Fruit fly (Drosophila melanogaster) whole organism, embryonic: ENCODE measurements around the gene CG5986.

Experiments used
- CG10565 ChIP-seq: fragments of 200-800 bp; sonication (Bioruptor generic); optimal IDR thresholded peaks from 3 replicates; lab custom pipeline; 2016; ENCODE audit warnings: missing biosample characterization, mild to moderate bottlenecking, missing genetic modification characterization
- CG12071 ChIP-seq: fragments of 200-800 bp; sonication (Bioruptor generic); optimal IDR thresholded peaks from 3 replicates; lab custom pipeline; 2018; ENCODE audit warnings: missing biosample characterization, mild to moderate bottlenecking, missing genetic modification characterization
- CG12391 ChIP-seq: fragments of 200-800 bp; sonication (Bioruptor generic); optimal IDR thresholded peaks from 3 replicates; lab custom pipeline; 2018; ENCODE audit warnings: missing biosample characterization, mild to moderate bottlenecking, missing genetic modification characterization, moderate library complexity
- CG13775 ChIP-seq: fragments of 200-800 bp; sonication (Bioruptor generic); optimal IDR thresholded peaks from 3 replicates; lab custom pipeline; 2017; ENCODE audit warnings: missing biosample characterization, mild to moderate bottlenecking, missing genetic modification characterization
- CG14014 ChIP-seq: fragments of 200-800 bp; sonication (Bioruptor generic); IDR thresholded peaks from 2 replicates; pipeline ENCODE4 v1.3.6; 2022; ENCODE audit warnings: missing biosample characterization, missing genetic modification characterization
- CG1647 ChIP-seq: fragments of 200-800 bp; sonication (Bioruptor generic); optimal IDR thresholded peaks from 3 replicates; lab custom pipeline; 2016; ENCODE audit warnings: missing biosample characterization, missing genetic modification characterization
- CG17186 ChIP-seq: fragments of 200-800 bp; sonication (Bioruptor generic); optimal IDR thresholded peaks from 3 replicates; lab custom pipeline; 2017; ENCODE audit warnings: missing biosample characterization, missing genetic modification reagents, missing genetic modification characterization
- CG17568 ChIP-seq: fragments of 200-800 bp; sonication (Bioruptor generic); optimal IDR thresholded peaks from 2 replicates; lab custom pipeline; 2018; ENCODE audit warnings: missing biosample characterization, mild to moderate bottlenecking, missing genetic modification characterization, moderate library complexity
- CG17829 ChIP-seq: fragments of 200-800 bp; optimal IDR thresholded peaks from 2 replicates; lab custom pipeline; 2019; ENCODE audit warnings: missing biosample characterization, mild to moderate bottlenecking, missing genetic modification characterization, moderate library complexity
- CG33557 ChIP-seq: fragments of 200-800 bp; sonication (Bioruptor generic); optimal IDR thresholded peaks from 2 replicates; lab custom pipeline; 2019; ENCODE audit warnings: missing biosample characterization, mild to moderate bottlenecking, missing genetic modification characterization, moderate library complexity
- CG4854 ChIP-seq: fragments of 200-800 bp; sonication (Bioruptor generic); optimal IDR thresholded peaks from 2 replicates; lab custom pipeline; 2016; ENCODE audit warnings: missing biosample characterization, missing genetic modification characterization, inconsistent platforms
- CG6654 ChIP-seq: fragments of 200-800 bp; sonication (Bioruptor generic); optimal IDR thresholded peaks from 2 replicates; lab custom pipeline; 2017; ENCODE audit warnings: missing biosample characterization, mild to moderate bottlenecking, missing genetic modification characterization
- CG7839 ChIP-seq: fragments of 200-800 bp; sonication (Bioruptor generic); optimal IDR thresholded peaks from 3 replicates; lab custom pipeline; 2018; ENCODE audit warnings: missing biosample characterization, mild to moderate bottlenecking, missing genetic modification characterization, moderate library complexity
- CG9817 ChIP-seq: fragments of 200-800 bp; sonication (Bioruptor generic); optimal IDR thresholded peaks from 2 replicates; lab custom pipeline; 2018; ENCODE audit warnings: missing biosample characterization, mild to moderate bottlenecking, missing genetic modification characterization, moderate library complexity
- H15 ChIP-seq: fragments of 200-800 bp; sonication (Bioruptor generic); IDR thresholded peaks from 3 replicates; pipeline ENCODE4 v1.3.6; 2022; ENCODE audit warnings: missing biosample characterization, missing genetic modification characterization
- HLH54F ChIP-seq: fragments of 200-800 bp; sonication (Bioruptor generic); optimal IDR thresholded peaks from 3 replicates; lab custom pipeline; 2016; ENCODE audit warnings: missing biosample characterization, missing genetic modification characterization
- HmgD ChIP-seq: fragments of 200-800 bp; sonication (Bioruptor generic); optimal IDR thresholded peaks from 3 replicates; lab custom pipeline; 2016; ENCODE audit warnings: missing biosample characterization, missing genetic modification characterization
- Hr3 ChIP-seq: fragments of 200-800 bp; sonication (Bioruptor generic); optimal IDR thresholded peaks from 3 replicates; lab custom pipeline; 2016; ENCODE audit warnings: missing biosample characterization, missing genetic modification characterization
- Hr51 ChIP-seq, 2 experiments: fragments of 200-800 bp; sonication (Bioruptor generic); optimal IDR thresholded peaks; 2 replicates in 1 of 2; 3 replicates in 1 of 2; lab custom pipeline; 2016 to 2018; ENCODE audit warnings: missing biosample characterization in 2 of 2, missing genetic modification characterization in 2 of 2, mild to moderate bottlenecking in 1 of 2, moderate library complexity in 1 of 2
- Jarid2 ChIP-seq: fragments of 200-800 bp; sonication (Bioruptor generic); optimal IDR thresholded peaks from 3 replicates; lab custom pipeline; 2017; ENCODE audit warnings: mild to moderate bottlenecking, missing biosample characterization, missing genetic modification reagents, missing genetic modification characterization
- Lhr ChIP-seq: fragments of 200-800 bp; sonication (Bioruptor generic); optimal IDR thresholded peaks from 3 replicates; lab custom pipeline; 2017; ENCODE audit warnings: mild to moderate bottlenecking, missing biosample characterization, missing genetic modification reagents, missing genetic modification characterization
- Max ChIP-seq: fragments of 200-800 bp; sonication (Bioruptor generic); optimal IDR thresholded peaks from 2 replicates; lab custom pipeline; 2016; ENCODE audit warnings: missing biosample characterization, mild to moderate bottlenecking, missing genetic modification characterization
- Myb ChIP-seq: fragments of 200-800 bp; sonication (Bioruptor generic); optimal IDR thresholded peaks from 2 replicates; lab custom pipeline; 2016; ENCODE audit warnings: missing biosample characterization, missing genetic modification characterization
- Neu2 ChIP-seq: fragments of 200-800 bp; sonication (Bioruptor generic); optimal IDR thresholded peaks from 3 replicates; lab custom pipeline; 2016; ENCODE audit warnings: missing biosample characterization, missing genetic modification characterization, borderline replicate concordance
- Oli ChIP-seq: fragments of 200-800 bp; sonication (Bioruptor generic); optimal IDR thresholded peaks from 2 replicates; lab custom pipeline; 2018; ENCODE audit warnings: missing biosample characterization, mild to moderate bottlenecking, missing genetic modification characterization, moderate library complexity
- Optix ChIP-seq: fragments of 200-800 bp; sonication (Bioruptor generic); IDR thresholded peaks from 3 replicates; pipeline ENCODE4 v1.3.6; 2022; ENCODE audit warnings: missing biosample characterization, missing genetic modification characterization
- Rfx ChIP-seq: fragments of 200-800 bp; sonication (Bioruptor generic); IDR thresholded peaks from 2 replicates; pipeline ENCODE4 v1.3.6; 2022; ENCODE audit warnings: missing biosample characterization, missing genetic modification characterization
- Rx ChIP-seq: fragments of 200-800 bp; sonication (Bioruptor generic); IDR thresholded peaks from 2 replicates; pipeline ENCODE4 v1.3.6; 2022; ENCODE audit warnings: missing biosample characterization, missing genetic modification characterization
- Spps ChIP-seq: fragments of 200-800 bp; sonication (Bioruptor generic); optimal IDR thresholded peaks from 2 replicates; lab custom pipeline; 2018; ENCODE audit warnings: missing biosample characterization, mild to moderate bottlenecking, missing genetic modification characterization
- Ssrp ChIP-seq: fragments of 200-800 bp; sonication (Bioruptor generic); optimal IDR thresholded peaks from 2 replicates; lab custom pipeline; 2018; ENCODE audit warnings: missing biosample characterization, mild to moderate bottlenecking, missing genetic modification characterization, moderate library complexity
- Taf1 ChIP-seq: fragments of 200-800 bp; sonication (Bioruptor generic); IDR thresholded peaks from 2 replicates; pipeline ENCODE4 v1.3.6; 2022; ENCODE audit warnings: missing biosample characterization, missing genetic modification characterization
- ato ChIP-seq: fragments of 200-800 bp; sonication (Bioruptor generic); IDR thresholded peaks from 2 replicates; pipeline ENCODE4 v1.3.6; 2022; ENCODE audit warnings: missing biosample characterization, missing genetic modification characterization; ENCODE audit not compliant: partially characterized antibody
- bcd ChIP-seq: fragments of 200-800 bp; sonication (Bioruptor generic); optimal IDR thresholded peaks from 2 replicates; lab custom pipeline; 2017; ENCODE audit warnings: missing biosample characterization, mild to moderate bottlenecking, missing genetic modification characterization
- cad ChIP-seq: fragments of >200 bp; optimal IDR thresholded peaks from 2 replicates; lab custom pipeline; 2017; ENCODE audit warnings: missing biosample characterization, missing genetic modification characterization
- cas ChIP-seq: fragments of 200-800 bp; sonication (Bioruptor generic); IDR thresholded peaks from 2 replicates; pipeline ENCODE4 v1.3.6; 2022; ENCODE audit warnings: missing biosample characterization, missing genetic modification characterization
- crc ChIP-seq: fragments of 200-800 bp; sonication (Bioruptor generic); optimal IDR thresholded peaks from 2 replicates; lab custom pipeline; 2016; ENCODE audit warnings: missing biosample characterization, missing genetic modification characterization
- crol ChIP-seq: fragments of 200-800 bp; sonication (Bioruptor generic); IDR thresholded peaks from 2 replicates; pipeline ENCODE4 v1.3.6; 2022; ENCODE audit warnings: missing biosample characterization, missing genetic modification characterization
- en ChIP-seq: fragments of 200-800 bp; sonication (Bioruptor generic); optimal IDR thresholded peaks from 2 replicates; lab custom pipeline; 2016; ENCODE audit warnings: missing biosample characterization, missing genetic modification characterization
- fd3F ChIP-seq: fragments of 200-800 bp; sonication (Bioruptor generic); optimal IDR thresholded peaks from 2 replicates; lab custom pipeline; 2018; ENCODE audit warnings: missing biosample characterization, mild to moderate bottlenecking, missing genetic modification characterization, moderate library complexity
- fu2 ChIP-seq: fragments of 200-800 bp; sonication (Bioruptor generic); optimal IDR thresholded peaks from 2 replicates; lab custom pipeline; 2016; ENCODE audit warnings: missing biosample characterization, missing genetic modification characterization
- gro ChIP-seq: fragments of 200-800 bp; sonication (Bioruptor generic); optimal IDR thresholded peaks from 2 replicates; lab custom pipeline; 2016; ENCODE audit warnings: missing biosample characterization, missing genetic modification characterization
- lbe ChIP-seq: fragments of 200-800 bp; sonication (Bioruptor generic); optimal IDR thresholded peaks from 2 replicates; lab custom pipeline; 2016; ENCODE audit warnings: missing biosample characterization, mild to moderate bottlenecking, missing genetic modification characterization
- pfk ChIP-seq: fragments of 200-800 bp; sonication (Bioruptor generic); optimal IDR thresholded peaks from 2 replicates; lab custom pipeline; 2018; ENCODE audit warnings: missing biosample characterization, mild to moderate bottlenecking, missing genetic modification characterization, moderate library complexity
- pho ChIP-seq: fragments of 200-800 bp; sonication (Bioruptor generic); optimal IDR thresholded peaks from 2 replicates; lab custom pipeline; 2016; ENCODE audit warnings: missing biosample characterization, missing genetic modification characterization
- phol ChIP-seq: fragments of 200-800 bp; sonication (Bioruptor generic); optimal IDR thresholded peaks from 3 replicates; lab custom pipeline; 2018; ENCODE audit warnings: missing biosample characterization, mild to moderate bottlenecking, missing genetic modification characterization, moderate library complexity
- sens-2 ChIP-seq: fragments of 200-800 bp; sonication (Bioruptor generic); IDR thresholded peaks from 2 replicates; pipeline ENCODE4 v1.3.6; 2022; ENCODE audit warnings: missing biosample characterization, missing genetic modification characterization
- seq ChIP-seq: fragments of 200-800 bp; sonication (Bioruptor generic); IDR thresholded peaks from 2 replicates; pipeline ENCODE4 v1.3.6; 2022; ENCODE audit warnings: missing biosample characterization, missing genetic modification characterization
- tll ChIP-seq, 2 experiments: fragments of 200-800 bp in 1 of 2; fragments of >200 bp in 1 of 2; sonication (Bioruptor generic) in 1 of 2; optimal IDR thresholded peaks; 2 replicates each; lab custom pipeline; 2017 to 2019; ENCODE audit warnings: missing biosample characterization in 2 of 2, missing genetic modification characterization in 2 of 2, mild to moderate bottlenecking in 1 of 2, moderate library complexity in 1 of 2
- tup ChIP-seq: fragments of 200-800 bp; sonication (Bioruptor generic); optimal IDR thresholded peaks from 2 replicates; lab custom pipeline; 2016; ENCODE audit warnings: missing biosample characterization, mild to moderate bottlenecking, missing genetic modification characterization, moderate library complexity

Gene CG5986

DNA sequence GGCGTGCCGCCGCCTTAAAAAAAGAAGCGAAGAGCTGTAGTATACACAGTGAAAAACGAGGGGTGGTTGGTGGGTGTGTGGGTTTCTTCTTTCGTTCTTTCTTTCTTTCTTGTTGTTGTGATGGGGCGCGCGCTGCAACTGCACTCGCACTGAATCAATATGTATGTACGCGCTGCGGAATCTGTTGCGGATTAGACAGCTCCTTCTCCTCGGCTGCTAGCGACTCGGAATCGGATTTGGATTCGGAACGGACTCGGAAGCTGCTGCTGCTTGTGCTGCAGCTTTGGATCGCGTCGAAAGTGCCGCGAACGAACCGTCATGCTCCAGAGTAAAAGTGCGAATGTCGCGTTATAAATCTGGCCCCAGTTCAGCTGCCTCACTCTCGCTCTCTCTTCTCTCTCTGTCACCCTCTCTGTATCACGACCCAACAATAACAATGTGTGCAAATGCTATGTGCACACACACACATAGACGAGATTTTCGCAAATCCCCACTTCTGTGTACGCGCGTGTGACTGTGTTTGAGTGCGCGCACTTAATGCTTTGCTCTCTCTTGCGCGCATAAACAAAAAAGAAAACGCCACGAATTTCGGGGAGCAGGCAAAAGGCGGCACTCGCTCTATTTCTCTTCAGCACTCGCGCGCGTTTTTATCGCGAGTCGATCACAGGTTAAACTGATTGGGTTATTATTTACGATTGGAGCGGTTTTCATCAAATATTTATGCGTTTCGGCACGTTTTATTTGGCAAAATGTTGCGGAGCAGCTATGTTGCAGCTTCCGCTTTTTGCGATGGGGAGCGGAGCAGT lies 16.4 kb upstream of the CG5986 start (continued):
- TF ChIP-seq CG1647 (no peak), HLH54F (GFP tag; lab: Kevin White, UChicago) (no peak), Hr3 (GFP tag; lab: Kevin White, UChicago) (no peak), en (no peak), crc (GFP tag; lab: Kevin White, UChicago) (no peak), CG14014 (peak; percentile 26; the same call in 1 of the 2 replicates), fu2 (GFP tag; lab: Kevin White, UChicago) (no peak), Lhr (GFP tag; lab: Kevin White, UChicago) (no peak), CG17186 (GFP tag; lab: Kevin White, UChicago) (no peak), CG13775 (GFP tag; lab: Kevin White, UChicago) (no peak), tup (GFP tag; lab: Kevin White, UChicago) (no peak), Spps (peak; percentile 3), CG9817 (tag; lab: Kevin White, UChicago) (no peak), CG4854 (no peak), pho (no peak), HmgD (GFP tag; lab: Kevin White, UChicago) (no peak), Rfx (no peak), ato (GFP tag; lab: Robert Waterston, UW) (0 out of 2 replicates have a peak, but pooled peaks have one; percentile 22), Oli (tag; lab: Kevin White, UChicago) (no peak), lbe (GFP tag; lab: Kevin White, UChicago) (no peak), CG7839 (tag; lab: Kevin White, UChicago) (no peak), bcd (GFP tag; lab: Kevin White, UChicago) (no peak), tll (GFP tag; optimal IDR thresholded peaks at IDR 0.05; lab: Kevin White, UChicago) (no peak), CG6654 (GFP tag; lab: Kevin White, UChicago) (no peak), cas (GFP tag; lab: Robert Waterston, UW) (0 out of 2 replicates have a peak, but pooled peaks have one; percentile 22), fd3F (GFP tag; lab: Kevin White, UChicago) (no peak), CG17829 (no peak), Hr51 (GFP tag; optimal IDR thresholded peaks at IDR 0.05; lab: Kevin White, UChicago) (no peak), Rx (0 out of 2 replicates have a peak, but pooled peaks have one; percentile 23), CG10565 (no peak), Jarid2 (peak; percentile 86), cad (GFP tag; lab: Kevin White, UChicago) (no peak), Taf1 (GFP tag; lab: Robert Waterston, UW) (no peak), CG33557 (GFP tag; lab: Kevin White, UChicago) (no peak), H15 (0 out of 3 replicates have a peak, but pooled peaks have one; percentile 12), Max (no peak), CG17568 (GFP tag; lab: Kevin White, UChicago) (no peak), seq (GFP tag; lab: Robert Waterston, UW) (no peak), Neu2 (no peak), gro (no peak), pfk (GFP tag; lab: Kevin White, UChicago) (no peak), crol (GFP tag; lab: Robert Waterston, UW) (no peak; the same call in 1 of the 2 replicates), Optix (GFP tag; lab: Robert Waterston, UW) (no peak), sens-2 (no peak), CG12071 (GFP tag; lab: Kevin White, UChicago) (peak; percentile 8), Myb (GFP tag; lab: Kevin White, UChicago) (no peak), Ssrp (tag; lab: Kevin White, UChicago) (no peak), phol (tag; lab: Kevin White, UChicago) (no peak), CG12391 (tag; lab: Kevin White, UChicago) (no peak)
